Fruit fly (Drosophila melanogaster) whole organism, prepupa: ENCODE data around the gene CG13720.

ENCODE experiments used
- Blimp-1 ChIP-seq: fragments of 200-800 bp; sonication (Bioruptor generic); optimal IDR thresholded peaks from 3 replicates; lab custom pipeline; 2017; ENCODE audit warnings: missing biosample characterization, missing genetic modification characterization, mild to moderate bottlenecking, moderate library complexity, missing genetic modification reagents
- CG10669 ChIP-seq: fragments of 200-800 bp; sonication (Bioruptor generic); optimal IDR thresholded peaks from 3 replicates; lab custom pipeline; 2018; ENCODE audit warnings: missing biosample characterization, mild to moderate bottlenecking, missing genetic modification characterization, moderate library complexity
- CG11294 ChIP-seq: fragments of 200-800 bp; sonication (Bioruptor generic); IDR thresholded peaks from 2 replicates; pipeline ENCODE4 v1.3.6; 2022; ENCODE audit warnings: missing biosample characterization, missing genetic modification characterization
- CG11762 ChIP-seq: fragments of 200-800 bp; sonication (Bioruptor generic); optimal IDR thresholded peaks from 3 replicates; lab custom pipeline; 2016; ENCODE audit warnings: missing biosample characterization, missing genetic modification characterization; ENCODE audit not compliant: insufficient read depth
- CG16779 ChIP-seq: fragments of 200-800 bp; sonication (Bioruptor generic); optimal IDR thresholded peaks from 3 replicates; lab custom pipeline; 2017; ENCODE audit warnings: missing biosample characterization, mild to moderate bottlenecking, missing genetic modification characterization
- CG31627 ChIP-seq: fragments of 200-800 bp; sonication (Bioruptor generic); optimal IDR thresholded peaks from 3 replicates; lab custom pipeline; 2016; ENCODE audit warnings: missing biosample characterization, missing genetic modification characterization
- CG32006 ChIP-seq: fragments of 200-800 bp; sonication (Bioruptor generic); optimal IDR thresholded peaks from 3 replicates; lab custom pipeline; 2017; ENCODE audit warnings: missing biosample characterization, mild to moderate bottlenecking, missing genetic modification characterization
- CG4318 ChIP-seq: fragments of 200-800 bp; sonication (Bioruptor generic); optimal IDR thresholded peaks from 3 replicates; lab custom pipeline; 2017; ENCODE audit warnings: missing biosample characterization, mild to moderate bottlenecking, missing genetic modification characterization
- CG6276 ChIP-seq: fragments of 200-800 bp; sonication (Bioruptor generic); optimal IDR thresholded peaks from 2 replicates; lab custom pipeline; 2017; ENCODE audit warnings: missing biosample characterization, mild to moderate bottlenecking, missing genetic modification characterization
- CG8632 ChIP-seq: fragments of 200-800 bp; sonication (Bioruptor generic); optimal IDR thresholded peaks from 3 replicates; lab custom pipeline; 2016; ENCODE audit warnings: missing biosample characterization, missing genetic modification characterization
- Eip78C ChIP-seq: fragments of 200-800 bp; sonication (Bioruptor generic); peaks from one replicate; lab custom pipeline; 2016; ENCODE audit warnings: missing biosample characterization, missing genetic modification characterization
- Eip93F ChIP-seq: fragments of 200-800 bp; sonication (Bioruptor generic); optimal IDR thresholded peaks from 2 replicates; lab custom pipeline; 2016; ENCODE audit warnings: missing biosample characterization, mild to moderate bottlenecking, missing genetic modification characterization
- Ets96B ChIP-seq: fragments of 200-800 bp; optimal IDR thresholded peaks from 2 replicates; lab custom pipeline; 2019; ENCODE audit warnings: missing biosample characterization, mild to moderate bottlenecking, missing genetic modification characterization, moderate library complexity
- Gug ChIP-seq: fragments of 200-800 bp; sonication (Bioruptor generic); IDR thresholded peaks from 2 replicates; pipeline ENCODE4 v1.3.6; 2022; ENCODE audit warnings: missing biosample characterization, missing genetic modification characterization
- Hr38 ChIP-seq: sonication (Bioruptor generic); optimal IDR thresholded peaks from 2 replicates; lab custom pipeline; 2016; ENCODE audit warnings: missing biosample characterization, missing genetic modification characterization
- OdsH ChIP-seq: fragments of 200-800 bp; sonication (Bioruptor generic); optimal IDR thresholded peaks from 3 replicates; lab custom pipeline; 2016; ENCODE audit warnings: missing biosample characterization, missing genetic modification characterization
- Smox ChIP-seq: fragments of 200-800 bp; sonication (Bioruptor generic); optimal IDR thresholded peaks from 3 replicates; lab custom pipeline; 2016; ENCODE audit warnings: missing biosample characterization, missing genetic modification characterization
- Sox102F ChIP-seq: fragments of 200-800 bp; sonication (Bioruptor generic); optimal IDR thresholded peaks from 2 replicates; lab custom pipeline; 2016; ENCODE audit warnings: missing biosample characterization, mild to moderate bottlenecking, missing genetic modification characterization
- Sox14 ChIP-seq: fragments of 200-800 bp; sonication (Bioruptor generic); optimal IDR thresholded peaks from 3 replicates; lab custom pipeline; 2016; ENCODE audit warnings: missing biosample characterization, missing genetic modification characterization
- Sox15 ChIP-seq: fragments of 200-800 bp; sonication (Bioruptor generic); optimal IDR thresholded peaks from 3 replicates; lab custom pipeline; 2016; ENCODE audit warnings: missing biosample characterization, missing genetic modification characterization
- cyc ChIP-seq: fragments of 200-800 bp; sonication (Bioruptor generic); optimal IDR thresholded peaks from 3 replicates; lab custom pipeline; 2016; ENCODE audit warnings: missing biosample characterization, missing genetic modification characterization
- dac ChIP-seq: fragments of 200-800 bp; sonication (Bioruptor generic); optimal IDR thresholded peaks from 2 replicates; lab custom pipeline; 2017; ENCODE audit warnings: missing biosample characterization, mild to moderate bottlenecking, missing genetic modification characterization
- dsx ChIP-seq: fragments of 200-800 bp; optimal IDR thresholded peaks from 3 replicates; lab custom pipeline; 2019; ENCODE audit warnings: missing biosample characterization, mild to moderate bottlenecking, missing genetic modification characterization, moderate library complexity; ENCODE audit not compliant: poor library complexity, severe bottlenecking
- eg ChIP-seq: fragments of 200-800 bp; sonication (Bioruptor generic); IDR thresholded peaks from 3 replicates; pipeline ENCODE4 v1.3.6; 2022; ENCODE audit warnings: missing biosample characterization, missing genetic modification characterization
- fd59A ChIP-seq: fragments of 200-800 bp; sonication (Bioruptor generic); optimal IDR thresholded peaks from 2 replicates; lab custom pipeline; 2017; ENCODE audit warnings: missing biosample characterization, mild to moderate bottlenecking, missing genetic modification characterization, missing genetic modification reagents
- net ChIP-seq: fragments of 200-800 bp; sonication (Bioruptor generic); optimal IDR thresholded peaks from 3 replicates; lab custom pipeline; 2016; ENCODE audit warnings: missing biosample characterization, missing genetic modification characterization
- pdm3 ChIP-seq: fragments of 200-800 bp; sonication (Bioruptor generic); optimal IDR thresholded peaks from 3 replicates; lab custom pipeline; 2016; ENCODE audit warnings: missing biosample characterization, missing genetic modification characterization
- salr ChIP-seq, 2 experiments: fragments of 200-800 bp; sonication (Bioruptor generic); optimal IDR thresholded peaks; 3 replicates each; lab custom pipeline; 2016 to 2018; ENCODE audit warnings: missing biosample characterization in 2 of 2, missing genetic modification characterization in 2 of 2, mild to moderate bottlenecking in 1 of 2
- ss ChIP-seq, 2 experiments: fragments of 200-800 bp; sonication (Bioruptor generic); optimal IDR thresholded peaks; 2 replicates in 1 of 2; 3 replicates in 1 of 2; lab custom pipeline; 2017 to 2018; ENCODE audit warnings: mild to moderate bottlenecking in 2 of 2, missing biosample characterization in 2 of 2, missing genetic modification characterization in 2 of 2, moderate library complexity in 1 of 2
- svp ChIP-seq: fragments of 200-800 bp; sonication (Bioruptor generic); peaks from one replicate; lab custom pipeline; 2016; ENCODE audit warnings: missing biosample characterization, missing genetic modification characterization
- topi ChIP-seq: fragments of 200-800 bp; sonication (Bioruptor generic); optimal IDR thresholded peaks from 3 replicates; lab custom pipeline; 2016; ENCODE audit warnings: missing biosample characterization, missing genetic modification characterization

Gene CG13720

dm6 chr3L:4474946-4475470, 25.3 kb downstream of the CG13720 start (continued):
- TF ChIP-seq fd59A (GFP tag; lab: Kevin White, UChicago) (peak; percentile 3), Smox (GFP tag; lab: Kevin White, UChicago) (peak; percentile 17), OdsH (GFP tag; lab: Kevin White, UChicago) (peak; percentile 50), CG11294 (GFP tag; lab: Robert Waterston, UW) (no peak), CG6276 (GFP tag; lab: Kevin White, UChicago) (peak; percentile 28), CG16779 (peak; percentile 22), topi (GFP tag; lab: Kevin White, UChicago) (peak; percentile 19), CG31627 (GFP tag; lab: Kevin White, UChicago) (no peak), Eip78C (GFP tag; lab: Kevin White, UChicago) (peak; percentile 90)

- TF ChIP-seq CG8632 (no peak), CG32006 (GFP tag; lab: Kevin White, UChicago) (no peak), CG16779 (no peak), Ets96B (tag; lab: Kevin White, UChicago) (no peak), CG10669 (GFP tag; lab: Kevin White, UChicago) (no peak), Blimp-1 (GFP tag; lab: Kevin White, UChicago) (no peak), Sox14 (no peak), CG11294 (GFP tag; lab: Robert Waterston, UW) (no peak), Sox102F (GFP tag; lab: Kevin White, UChicago) (no peak), CG11762 (GFP tag; lab: Kevin White, UChicago) (no peak), ss (GFP tag; optimal IDR thresholded peaks at IDR 0.05; lab: Kevin White, UChicago) (no peak), dsx (GFP tag; lab: Kevin White, UChicago) (no peak)
Observed at dm6 chr3L:4472768-4473167, 27.5 kb downstream of the CG13720 start, which contains the start of gene CG11349. CG11349 (plus strand) TSS chr3L:4473068.

- TF ChIP-seq Gug (GFP tag; lab: Robert Waterston, UW): no peak
- no peak for TF ChIP-seq Sox15 (GFP tag; lab: Kevin White, UChicago)
- TF ChIP-seq dac (GFP tag; lab: Kevin White, UChicago): no peak
- no peak for TF ChIP-seq CG6276 (GFP tag; lab: Kevin White, UChicago)
- no peak for TF ChIP-seq Blimp-1 (GFP tag; lab: Kevin White, UChicago)
- TF ChIP-seq salr (GFP tag; optimal IDR thresholded peaks at IDR 0.05; lab: Kevin White, UChicago): no peak
- no peak for TF ChIP-seq net (GFP tag; lab: Kevin White, UChicago)
- TF ChIP-seq pdm3 (GFP tag; lab: Kevin White, UChicago): no peak
- TF ChIP-seq Smox (GFP tag; lab: Kevin White, UChicago): no peak
Observed at dm6 chr3L:4471449-4471848, 28.9 kb downstream of the CG13720 start, which contains the start of gene CG32248. CG32248 (plus strand) TSS chr3L:4471749.

dm6 chr3L:4469701-4470100, 30.6 kb downstream of the CG13720 start, which contains the start of gene CG32249:
CG32249 (plus strand) TSS chr3L:4470001.
- no peak for TF ChIP-seq Eip93F (GFP tag; lab: Kevin White, UChicago)
- TF ChIP-seq, all 60 proteins: peak for 0

dm6 chr3L:4466530-4466929, 33.8 kb downstream of the CG13720 start, which contains the start of gene CG32241:
CG32241 (minus strand) TSS chr3L:4466630.
- no peak for TF ChIP-seq Smox (GFP tag; lab: Kevin White, UChicago)
- TF ChIP-seq CG6276 (GFP tag; lab: Kevin White, UChicago): no peak
- TF ChIP-seq CG4318 (GFP tag; lab: Kevin White, UChicago): no peak
- no peak for TF ChIP-seq Hr38 (GFP tag; lab: Kevin White, UChicago)
- no peak for TF ChIP-seq topi (GFP tag; lab: Kevin White, UChicago)
- TF ChIP-seq Gug (GFP tag; lab: Robert Waterston, UW): no peak
- no peak for TF ChIP-seq eg (GFP tag; lab: Robert Waterston, UW)
- no peak for TF ChIP-seq cyc (GFP tag; lab: Kevin White, UChicago)
- no peak for TF ChIP-seq CG11762 (GFP tag; lab: Kevin White, UChicago)
- no peak for TF ChIP-seq pdm3 (GFP tag; lab: Kevin White, UChicago)
- TF ChIP-seq svp (GFP tag; lab: Kevin White, UChicago): no peak
- no peak for TF ChIP-seq Eip78C (GFP tag; lab: Kevin White, UChicago)
- TF ChIP-seq, all 60 proteins: peak for 0
